Fruit fly (Drosophila melanogaster): ENCODE measurements around the gene CG5024.

DNA sequence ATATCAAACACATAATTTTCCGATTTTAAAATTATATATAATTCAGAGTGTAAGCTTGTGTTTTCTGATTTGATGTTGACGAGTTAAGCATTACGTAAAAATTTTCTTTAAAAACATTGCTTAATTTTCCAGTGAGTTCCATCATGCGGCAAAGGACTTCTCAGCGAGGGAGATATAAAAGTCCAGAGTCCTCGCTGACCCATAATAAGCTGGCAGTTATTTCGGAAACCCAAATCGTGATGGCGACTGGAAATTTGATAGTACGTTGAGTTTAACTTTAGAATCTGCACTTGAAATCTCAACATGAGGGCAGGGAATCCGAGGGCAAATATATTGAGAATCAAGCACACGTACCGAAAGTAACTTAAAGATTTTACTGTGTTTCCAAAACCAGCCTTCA, 35.6 kb upstream of the CG5024 start, which contains the start of the genes CG17197 and CG17198:
- TF ChIP-seq EcR (GFP tag; optimal IDR thresholded peaks at IDR 0.05) = no peak
- no peak for TF ChIP-seq Pif1B (GFP tag; optimal IDR thresholded peaks at IDR 0.05)
- no peak for TF ChIP-seq CG15710 (tag; optimal IDR thresholded peaks at IDR 0.05)
- TF ChIP-seq D1 (tag; optimal IDR thresholded peaks at IDR 0.05) = no peak
